Worm (Caenorhabditis elegans): ENCODE results near the gene wht-3.

Gene wht-3

ce11 chrIII:4181338-4181737 is 29.9 kb upstream of the wht-3 start, which contains the start of gene C16C10.1:
Gene C16C10.1 (minus strand): TSS chrIII:4181438.
- no peak for TF ChIP-seq unc-62 (GFP tag; optimal IDR thresholded peaks at IDR 0.05)
- TF ChIP-seq snpc-4 (tag; optimal IDR thresholded peaks at IDR 0.05) = no peak
- no peak for TF ChIP-seq bed-3 (GFP tag; optimal IDR thresholded peaks at IDR 0.05)
- TF ChIP-seq lin-32 (GFP tag; optimal IDR thresholded peaks at IDR 0.05) = no peak
- TF ChIP-seq mls-2 (tag; optimal IDR thresholded peaks at IDR 0.05) = no peak
- TF ChIP-seq sem-2 (GFP tag; optimal IDR thresholded peaks at IDR 0.05) = no peak
- no peak for TF ChIP-seq blmp-1 (tag; optimal IDR thresholded peaks at IDR 0.05)
- no peak for TF ChIP-seq hlh-1 (tag; optimal IDR thresholded peaks at IDR 0.05)
- no peak for TF ChIP-seq unc-120 (tag; optimal IDR thresholded peaks at IDR 0.05; ENCODE audit: poor library complexity, severe bottlenecking)
- no peak for TF ChIP-seq elt-1 (tag; optimal IDR thresholded peaks at IDR 0.05; ENCODE audit: borderline replicate concordance, insufficient read depth)
- TF ChIP-seq drap-1 (GFP tag; optimal IDR thresholded peaks at IDR 0.05) = no peak
- no peak for TF ChIP-seq nhr-28 (tag; optimal IDR thresholded peaks at IDR 0.05)
- no peak for TF ChIP-seq lsy-2 (tag; optimal IDR thresholded peaks at IDR 0.05)
- no peak for TF ChIP-seq ham-2 (GFP tag; optimal IDR thresholded peaks at IDR 0.05)

ce11 chrIII:4178564-4178963 is 27.2 kb upstream of the wht-3 start, which contains the start of gene C16C10.2:
Gene C16C10.2 (minus strand): TSS chrIII:4178664.
- TF ChIP-seq lsy-2 (tag; optimal IDR thresholded peaks at IDR 0.05) (no peak), ces-1 (GFP tag; optimal IDR thresholded peaks at IDR 0.05) (no peak), mls-2 (tag; optimal IDR thresholded peaks at IDR 0.05) (no peak), zip-8 (tag; optimal IDR thresholded peaks at IDR 0.05) (no peak), flh-1 (GFP tag; optimal IDR thresholded peaks at IDR 0.05) (no peak), ham-2 (GFP tag; optimal IDR thresholded peaks at IDR 0.05) (no peak), mab-5 (tag; optimal IDR thresholded peaks at IDR 0.05) (no peak), blmp-1 (tag; optimal IDR thresholded peaks at IDR 0.05) (no peak)

DNA sequence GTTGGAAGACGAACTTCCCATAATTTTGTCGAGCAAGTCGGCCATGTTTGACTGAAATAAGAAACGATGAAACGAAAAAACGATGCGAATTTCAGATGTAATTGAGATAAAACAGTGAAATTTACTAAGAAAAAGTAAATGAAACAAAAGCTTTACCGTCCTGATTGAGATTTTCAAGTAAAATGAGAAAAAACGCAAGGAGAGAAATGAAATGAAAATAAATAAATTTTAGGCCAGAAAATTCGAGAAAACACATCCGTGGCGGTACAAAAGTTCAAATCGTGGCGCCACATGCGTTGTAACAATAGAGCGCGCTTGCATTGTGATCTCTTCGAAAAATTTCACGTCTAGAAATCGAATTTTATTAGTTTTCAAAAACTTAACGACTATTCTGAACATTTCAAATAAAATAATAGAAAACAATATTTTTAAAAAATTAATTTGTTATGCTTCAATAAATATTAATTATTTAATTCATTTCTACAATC is 24.8 kb upstream of the wht-3 start, which contains the start of the genes hrde-1 and C16C10.13:
Gene hrde-1, minus strand, starts transcription at position 51 of the 488 bp plus-strand sequence.
Gene C16C10.13, plus strand, starts transcription at position 332 of the 488 bp plus-strand sequence.
- TF ChIP-seq ceh-83 (GFP tag; optimal IDR thresholded peaks at IDR 0.05) = no peak
- no peak for TF ChIP-seq elt-1 (tag; optimal IDR thresholded peaks at IDR 0.05; ENCODE audit: borderline replicate concordance, insufficient read depth)
- TF ChIP-seq pha-4 (tag; optimal IDR thresholded peaks at IDR 0.05) = no peak
- no peak for TF ChIP-seq ceh-39 (tag; optimal IDR thresholded peaks at IDR 0.05)
- no peak for TF ChIP-seq lsy-2 (tag; optimal IDR thresholded peaks at IDR 0.05)
- no peak for TF ChIP-seq sem-2 (GFP tag; optimal IDR thresholded peaks at IDR 0.05)
- TF ChIP-seq sptf-1 (tag; optimal IDR thresholded peaks at IDR 0.05) = no peak
- TF ChIP-seq elt-3 (tag; optimal IDR thresholded peaks at IDR 0.05) = no peak
- TF ChIP-seq mls-2 (tag; optimal IDR thresholded peaks at IDR 0.05) = no peak
- no peak for TF ChIP-seq flh-1 (GFP tag; optimal IDR thresholded peaks at IDR 0.05)
- TF ChIP-seq nhr-12 (tag; optimal IDR thresholded peaks at IDR 0.05) = no peak
- no peak for TF ChIP-seq mep-1 (tag; optimal IDR thresholded peaks at IDR 0.05)
- no peak for TF ChIP-seq blmp-1 (tag; optimal IDR thresholded peaks at IDR 0.05)
- TF ChIP-seq unc-39 (tag; optimal IDR thresholded peaks at IDR 0.05) = no peak
- TF ChIP-seq cnd-1 (tag; optimal IDR thresholded peaks at IDR 0.05) = no peak
- TF ChIP-seq ces-1 (GFP tag; optimal IDR thresholded peaks at IDR 0.05) = no peak

ce11 chrIII:4175489-4175888 is 24.1 kb upstream of the wht-3 start:
- no peak for TF ChIP-seq lin-13 (tag; optimal IDR thresholded peaks at IDR 0.05)
- no peak for TF ChIP-seq bed-3 (GFP tag; optimal IDR thresholded peaks at IDR 0.05)
- no peak for TF ChIP-seq ces-1 (GFP tag; optimal IDR thresholded peaks at IDR 0.05)
- TF ChIP-seq nhr-237 (tag; optimal IDR thresholded peaks at IDR 0.05) = no peak
- TF ChIP-seq mls-2 (tag; optimal IDR thresholded peaks at IDR 0.05) = no peak
- TF ChIP-seq zip-8 (tag; optimal IDR thresholded peaks at IDR 0.05) = no peak
- TF ChIP-seq ceh-39 (tag; optimal IDR thresholded peaks at IDR 0.05) = no peak
- no peak for TF ChIP-seq cnd-1 (tag; optimal IDR thresholded peaks at IDR 0.05)
- TF ChIP-seq mab-5 (tag; optimal IDR thresholded peaks at IDR 0.05) = no peak
- TF ChIP-seq unc-120 (tag; optimal IDR thresholded peaks at IDR 0.05; ENCODE audit: poor library complexity, severe bottlenecking) = no peak
- TF ChIP-seq elt-1 (tag; optimal IDR thresholded peaks at IDR 0.05; ENCODE audit: borderline replicate concordance, insufficient read depth) = no peak
- TF ChIP-seq ztf-11 (tag; optimal IDR thresholded peaks at IDR 0.05) = no peak
- TF ChIP-seq lsy-2 (tag; optimal IDR thresholded peaks at IDR 0.05) = no peak
- TF ChIP-seq nhr-76 (tag; optimal IDR thresholded peaks at IDR 0.05) = no peak
- TF ChIP-seq unc-62 (GFP tag; optimal IDR thresholded peaks at IDR 0.05) = no peak
- TF ChIP-seq sptf-1 (tag; optimal IDR thresholded peaks at IDR 0.05) = no peak
- TF ChIP-seq M03D4.4 (tag; optimal IDR thresholded peaks at IDR 0.05) = no peak
- no peak for TF ChIP-seq nhr-12 (tag; optimal IDR thresholded peaks at IDR 0.05)
- no peak for TF ChIP-seq ceh-83 (GFP tag; optimal IDR thresholded peaks at IDR 0.05)
- TF ChIP-seq snpc-4 (tag; optimal IDR thresholded peaks at IDR 0.05) = no peak
